Worm (Caenorhabditis elegans) whole organism, L4 larva: ENCODE results near the gene R10E9.2.
A peak's percentile ranks its signal among the peaks of the same experiment; 100 is the strongest.

Experiments used
- D1046.2 ChIP-seq: fragments of 200-800 bp; sonication (Bioruptor generic); IDR thresholded peaks from 2 replicates; pipeline ENCODE4 v1.3.6; 2022; ENCODE audit warnings: missing genetic modification characterization, missing compliant biosample characterization
- R02D3.7 ChIP-seq: fragments of 150-350 bp; sonication (generic microtip); optimal IDR thresholded peaks from 3 replicates; lab custom pipeline; 2014; ENCODE audit warnings: missing biosample characterization, missing genetic modification characterization
- Y48G9A.11 ChIP-seq: fragments of 200-800 bp; sonication (Bioruptor generic); IDR thresholded peaks from 2 replicates; pipeline ENCODE4 v1.3.6; 2022; ENCODE audit warnings: missing genetic modification reagents, missing genetic modification characterization, missing compliant biosample characterization
- Y75B8A.6 ChIP-seq: fragments of 200-800 bp; sonication (Bioruptor generic); IDR thresholded peaks from 2 replicates; pipeline ENCODE4 v1.3.6; 2022; ENCODE audit warnings: missing genetic modification reagents, missing genetic modification characterization, missing compliant biosample characterization
- aha-1 ChIP-seq: fragments of 150-350 bp; peaks from one replicate; lab custom pipeline; 2014; ENCODE audit warnings: missing biosample characterization, missing genetic modification characterization
- aly-2 ChIP-seq: sonication (generic microtip); optimal IDR thresholded peaks from 2 replicates; lab custom pipeline; 2018; ENCODE audit warnings: missing biosample characterization, missing genetic modification characterization
- ceh-28 ChIP-seq: fragments of 150-350 bp; optimal IDR thresholded peaks from 2 replicates; lab custom pipeline; 2014; ENCODE audit warnings: missing biosample characterization, missing genetic modification reagents, missing genetic modification characterization
- ceh-32 ChIP-seq: sonication (generic microtip); optimal IDR thresholded peaks from 2 replicates; lab custom pipeline; 2016; ENCODE audit warnings: mild to moderate bottlenecking, missing genetic modification characterization, missing compliant biosample characterization; ENCODE audit not compliant: poor library complexity
- ceh-62 ChIP-seq: sonication (generic microtip); optimal IDR thresholded peaks from 2 replicates; lab custom pipeline; 2017; ENCODE audit warnings: missing biosample characterization, missing genetic modification characterization
- daf-12 ChIP-seq: fragments of 150-350 bp; optimal IDR thresholded peaks from 2 replicates; lab custom pipeline; 2014; ENCODE audit warnings: missing biosample characterization, missing genetic modification reagents, missing genetic modification characterization
- daf-16 ChIP-seq, 3 experiments: sonication (generic microtip); optimal IDR thresholded peaks; 2 replicates each; lab custom pipeline; 2016 to 2017; ENCODE audit warnings: missing genetic modification characterization in 3 of 3, missing genetic modification reagents in 3 of 3, mild to moderate bottlenecking in 2 of 3, missing compliant biosample characterization in 2 of 3, missing biosample characterization in 1 of 3, moderate library complexity in 1 of 3
- dmd-6 ChIP-seq: fragments of 200-800 bp; sonication (Bioruptor generic); IDR thresholded peaks from 2 replicates; pipeline ENCODE4 v1.3.6; 2022; ENCODE audit warnings: missing genetic modification reagents, missing genetic modification characterization, missing compliant biosample characterization
- dmd-8 ChIP-seq: fragments of 200-800 bp; sonication (Bioruptor generic); IDR thresholded peaks from 2 replicates; pipeline ENCODE4 v1.3.6; 2022; ENCODE audit warnings: missing genetic modification characterization, missing compliant biosample characterization
- dmd-9 ChIP-seq: fragments of 200-800 bp; sonication (Bioruptor generic); IDR thresholded peaks from 2 replicates; pipeline ENCODE4 v1.3.6; 2022; ENCODE audit warnings: missing genetic modification reagents, missing genetic modification characterization, missing compliant biosample characterization
- dpl-1 ChIP-seq: fragments of 150-350 bp; optimal IDR thresholded peaks from 2 replicates; lab custom pipeline; 2014; ENCODE audit warnings: missing biosample characterization, missing genetic modification reagents, missing genetic modification characterization
- duxl-1 ChIP-seq: sonication (generic microtip); optimal IDR thresholded peaks from 2 replicates; lab custom pipeline; 2016; ENCODE audit warnings: mild to moderate bottlenecking, missing genetic modification characterization, moderate library complexity, missing compliant biosample characterization; ENCODE audit not compliant: poor library complexity
- dve-1 ChIP-seq: sonication (generic microtip); optimal IDR thresholded peaks from 2 replicates; lab custom pipeline; 2017; ENCODE audit warnings: antibody characterized with exemption, mild to moderate bottlenecking, missing genetic modification characterization, missing compliant biosample characterization; ENCODE audit not compliant: insufficient read depth
- hlh-11 ChIP-seq: fragments of 200-800 bp; sonication (Bioruptor generic); optimal IDR thresholded peaks from 2 replicates; lab custom pipeline; 2018; ENCODE audit warnings: mild to moderate bottlenecking, missing genetic modification characterization, missing compliant biosample characterization
- hmg-1.1 ChIP-seq: fragments of 200-800 bp; sonication (Bioruptor generic); IDR thresholded peaks from 2 replicates; pipeline ENCODE4 v1.3.6; 2022; ENCODE audit warnings: missing genetic modification reagents, missing genetic modification characterization, missing compliant biosample characterization
- jun-1 ChIP-seq: fragments of 150-350 bp; optimal IDR thresholded peaks from 2 replicates; lab custom pipeline; 2014; ENCODE audit warnings: missing biosample characterization, missing genetic modification reagents, missing genetic modification characterization
- lim-7 ChIP-seq: fragments of 200-800 bp; sonication (Bioruptor generic); IDR thresholded peaks from 2 replicates; pipeline ENCODE4 v1.3.6; 2022; ENCODE audit warnings: missing genetic modification characterization, missing compliant biosample characterization
- lin-1 ChIP-seq: fragments of 200-800 bp; sonication (Bioruptor generic); IDR thresholded peaks from 2 replicates; pipeline ENCODE4 v1.3.6; 2022; ENCODE audit warnings: missing genetic modification reagents, missing genetic modification characterization, missing compliant biosample characterization
- lin-13 ChIP-seq: fragments of 150-350 bp; optimal IDR thresholded peaks from 2 replicates; lab custom pipeline; 2014; ENCODE audit warnings: missing biosample characterization, missing genetic modification reagents, missing genetic modification characterization
- lin-15B ChIP-seq: fragments of 150-350 bp; sonication (generic microtip); optimal IDR thresholded peaks from 3 replicates; lab custom pipeline; 2014; ENCODE audit warnings: missing biosample characterization, missing genetic modification characterization
- lin-39 ChIP-seq: fragments of 150-350 bp; optimal IDR thresholded peaks from 2 replicates; lab custom pipeline; 2014; ENCODE audit warnings: missing biosample characterization, missing genetic modification reagents, missing genetic modification characterization
- mdt-29 ChIP-seq: fragments of 200-800 bp; sonication (Bioruptor generic); IDR thresholded peaks from 2 replicates; pipeline ENCODE4 v1.3.6; 2022; ENCODE audit warnings: missing genetic modification reagents, missing genetic modification characterization, missing compliant biosample characterization
- mxl-3 ChIP-seq: fragments of 200-800 bp; sonication (Bioruptor generic); optimal IDR thresholded peaks from 2 replicates; lab custom pipeline; 2018; ENCODE audit warnings: mild to moderate bottlenecking, missing genetic modification characterization, missing compliant biosample characterization
- nhr-11 ChIP-seq: fragments of 150-350 bp; optimal IDR thresholded peaks from 2 replicates; lab custom pipeline; 2014; ENCODE audit warnings: missing biosample characterization, missing genetic modification characterization
- nhr-111 ChIP-seq: fragments of 200-800 bp; sonication (Bioruptor generic); optimal IDR thresholded peaks from 2 replicates; lab custom pipeline; 2018; ENCODE audit warnings: mild to moderate bottlenecking, missing genetic modification characterization, missing compliant biosample characterization
- nhr-237 ChIP-seq: sonication (generic microtip); optimal IDR thresholded peaks from 2 replicates; lab custom pipeline; 2017; ENCODE audit warnings: missing biosample characterization, missing genetic modification characterization
- nhr-25 ChIP-seq: sonication (generic microtip); optimal IDR thresholded peaks from 2 replicates; lab custom pipeline; 2017; ENCODE audit warnings: missing genetic modification characterization, mild to moderate bottlenecking, missing compliant biosample characterization, antibody characterized with exemption, moderate library complexity, borderline replicate concordance; ENCODE audit not compliant: insufficient read depth
- nhr-28 ChIP-seq: fragments of 150-350 bp; optimal IDR thresholded peaks from 2 replicates; lab custom pipeline; 2014; ENCODE audit warnings: missing biosample characterization, missing genetic modification characterization
- nhr-41 ChIP-seq: fragments of 200-800 bp; sonication (Bioruptor generic); IDR thresholded peaks from 2 replicates; pipeline ENCODE4 v1.3.6; 2022; ENCODE audit warnings: missing genetic modification reagents, missing genetic modification characterization, missing compliant biosample characterization
- nhr-6 ChIP-seq: fragments of 150-350 bp; optimal IDR thresholded peaks from 2 replicates; lab custom pipeline; 2014; ENCODE audit warnings: missing biosample characterization, missing genetic modification characterization
- pha-4 ChIP-seq, 2 experiments: fragments of 150-350 bp in 1 of 2; fragments of 200-800 bp in 1 of 2; sonication (Bioruptor generic) in 1 of 2; IDR thresholded peaks in 1 of 2; optimal IDR thresholded peaks in 1 of 2; 2 replicates each; pipeline versions ENCODE4 v1.3.6 to Lab custom; 2014 to 2022; ENCODE audit warnings: missing genetic modification characterization in 2 of 2, missing genetic modification reagents in 2 of 2, missing biosample characterization in 1 of 2, missing compliant biosample characterization in 1 of 2
- pqm-1 ChIP-seq: sonication (generic microtip); optimal IDR thresholded peaks from 2 replicates; lab custom pipeline; 2017; ENCODE audit warnings: missing biosample characterization, missing genetic modification characterization
- rbr-2 ChIP-seq: sonication (generic microtip); optimal IDR thresholded peaks from 2 replicates; lab custom pipeline; 2016; ENCODE audit warnings: missing genotype, missing genetic modification characterization, missing compliant biosample characterization
- snpc-4 ChIP-seq: fragments of 150-350 bp; optimal IDR thresholded peaks from 2 replicates; lab custom pipeline; 2014; ENCODE audit warnings: missing biosample characterization, missing genetic modification characterization
- tag-97 ChIP-seq: fragments of 200-800 bp; sonication (Bioruptor generic); IDR thresholded peaks from 2 replicates; pipeline ENCODE4 v1.3.6; 2022; ENCODE audit warnings: missing genetic modification characterization, missing compliant biosample characterization
- tra-1 ChIP-seq: fragments of 200-800 bp; sonication (Bioruptor generic); IDR thresholded peaks from 2 replicates; pipeline ENCODE4 v1.3.6; 2022; ENCODE audit warnings: missing genetic modification reagents, missing genetic modification characterization, missing compliant biosample characterization
- unc-130 ChIP-seq: sonication (generic microtip); optimal IDR thresholded peaks from 2 replicates; lab custom pipeline; 2016; ENCODE audit warnings: missing genetic modification reagents, missing genetic modification characterization, missing compliant biosample characterization
- unc-62 ChIP-seq, 3 experiments: fragments of 150-350 bp in 1 of 3; sonication (generic microtip); optimal IDR thresholded peaks in 2 of 3; peaks in 1 of 3; 1 replicate in 1 of 3; 2 replicates in 2 of 3; lab custom pipeline; 2014 to 2017; ENCODE audit warnings: missing biosample characterization in 3 of 3, missing genetic modification characterization in 3 of 3, missing genetic modification reagents in 3 of 3, missing genotype in 1 of 3
- zfp-2 ChIP-seq: sonication (generic microtip); optimal IDR thresholded peaks from 2 replicates; lab custom pipeline; 2016; ENCODE audit warnings: mild to moderate bottlenecking, missing genetic modification characterization, missing compliant biosample characterization

Gene R10E9.2

DNA sequence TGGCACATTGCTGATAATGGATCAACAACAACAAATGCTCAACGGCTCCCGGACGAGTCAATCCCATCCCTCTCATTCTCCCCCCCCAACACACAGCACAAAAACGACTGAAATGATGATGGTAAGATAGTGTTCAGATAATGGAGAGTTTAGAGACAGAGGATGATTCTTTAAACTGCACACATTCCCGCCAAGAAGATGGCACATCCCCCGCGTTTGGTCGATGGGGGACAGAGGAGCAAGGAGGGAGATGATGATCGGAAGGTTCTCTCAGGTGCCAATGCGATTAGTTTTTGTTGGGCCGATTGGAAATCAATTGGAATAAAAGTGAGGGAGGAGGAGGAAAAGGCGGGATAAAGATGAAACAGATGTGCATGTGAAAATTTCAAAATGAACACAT, 36.7 kb downstream of the R10E9.2 start:
- TF ChIP-seq daf-16 (GFP tag; optimal IDR thresholded peaks at IDR 0.05; lab: Kevin White, UChicago) (peak in 1 of 2 experiments; percentile 42), daf-16 (tag; optimal IDR thresholded peaks at IDR 0.05; lab: Kevin White, UChicago) (no peak), R02D3.7 (tag; lab: Kevin White, UChicago) (no peak), nhr-41 (GFP tag; lab: Robert Waterston, UW) (no peak), hlh-11 (tag; lab: Kevin White, UChicago) (peak; percentile 50), rbr-2 (no peak), nhr-6 (tag; lab: Kevin White, UChicago) (no peak), Y75B8A.6 (GFP tag; lab: Robert Waterston, UW) (no peak), hmg-1.1 (0 out of 2 replicates have a peak, but pooled peaks have one; percentile 26), daf-12 (tag; lab: Kevin White, UChicago) (no peak), mxl-3 (GFP tag; lab: Kevin White, UChicago) (peak; percentile 28), lim-7 (no peak), nhr-11 (tag; lab: Kevin White, UChicago) (peak; percentile 67)

ce11 chrIII:3926801-3927200, 37.3 kb downstream of the R10E9.2 start:
- TF ChIP-seq pqm-1 (tag; lab: Kevin White, UChicago) (peak; percentile 54), nhr-6 (tag; lab: Kevin White, UChicago) (no peak)
- TF ChIP-seq, all 104 proteins: peak for 1

- TF ChIP-seq unc-130 (GFP tag; lab: Kevin White, UChicago) (no peak), lin-15B (tag; lab: Kevin White, UChicago) (no peak), ceh-28 (tag; lab: Kevin White, UChicago) (no peak), Y48G9A.11 (no peak), jun-1 (no peak), D1046.2 (GFP tag; lab: Robert Waterston, UW) (no peak), ceh-62 (tag; lab: Kevin White, UChicago) (no peak), nhr-11 (tag; lab: Kevin White, UChicago) (no peak), dmd-9 (GFP tag; lab: Robert Waterston, UW) (no peak), nhr-111 (GFP tag; lab: Kevin White, UChicago) (no peak), tag-97 (GFP tag; lab: Robert Waterston, UW) (no peak)
These were observed 38.0 kb downstream of the R10E9.2 start, which contains the start of gene ZK1058.9 for ce11 chrIII:3926116-3926515. Gene ZK1058.9 (minus strand): TSS chrIII:3926216.

- no peak for TF ChIP-seq lin-15B (tag; lab: Kevin White, UChicago)
- TF ChIP-seq snpc-4: no peak
- TF ChIP-seq nhr-28: peak; percentile 84
- TF ChIP-seq lin-13 (GFP tag; lab: Kevin White, UChicago): no peak
- no peak for TF ChIP-seq dmd-8
- TF ChIP-seq aha-1 (tag; lab: Kevin White, UChicago): peak; percentile 97
- TF ChIP-seq mdt-29 (GFP tag; lab: Robert Waterston, UW): no peak
- no peak for TF ChIP-seq mxl-3 (GFP tag; lab: Kevin White, UChicago)
- TF ChIP-seq lin-39: no peak
- TF ChIP-seq dve-1 (tag; lab: Kevin White, UChicago): peak; percentile 13
- TF ChIP-seq ceh-32 (tag; lab: Kevin White, UChicago): no peak
- no peak for TF ChIP-seq nhr-111 (GFP tag; lab: Kevin White, UChicago)
- TF ChIP-seq zfp-2 (tag; lab: Kevin White, UChicago): no peak
- no peak for TF ChIP-seq daf-16 (GFP tag; optimal IDR thresholded peaks at IDR 0.05; lab: Kevin White, UChicago)
- TF ChIP-seq daf-16 (tag; optimal IDR thresholded peaks at IDR 0.05; lab: Kevin White, UChicago): peak; percentile 39
- TF ChIP-seq dpl-1 (GFP tag; lab: Kevin White, UChicago): peak; percentile 74
- peak; percentile 21; the same call in 1 of the 2 replicates for TF ChIP-seq dmd-6 (GFP tag; lab: Robert Waterston, UW)
- TF ChIP-seq aly-2: no peak
- TF ChIP-seq nhr-237 (tag; lab: Kevin White, UChicago): no peak
- TF ChIP-seq unc-62 (GFP tag; optimal IDR thresholded peaks at IDR 0.05 in 1 of 2; lab: Kevin White, UChicago): no peak
- no peak for TF ChIP-seq unc-62 (tag; optimal IDR thresholded peaks at IDR 0.05; lab: Kevin White, UChicago)
- TF ChIP-seq lin-1: no peak
- no peak for TF ChIP-seq nhr-25
- no peak for TF ChIP-seq tra-1 (GFP tag; lab: Robert Waterston, UW)
- TF ChIP-seq pha-4 (GFP tag; IDR thresholded peaks at IDR 0.05; lab: Robert Waterston, UW): no peak
- TF ChIP-seq pha-4 (tag; optimal IDR thresholded peaks at IDR 0.05; lab: Kevin White, UChicago): no peak
- TF ChIP-seq duxl-1 (tag; lab: Kevin White, UChicago): no peak
These were observed 42.4 kb downstream of the R10E9.2 start, which contains the start of the genes metl-6 and nit-1 for ce11 chrIII:3921646-3922328. Gene metl-6 (minus strand): TSS chrIII:3921711. Gene nit-1 (plus strand): TSS chrIII:3922207.
